Worm (Caenorhabditis elegans): ENCODE measurements around the gene xpb-1.

DNA sequence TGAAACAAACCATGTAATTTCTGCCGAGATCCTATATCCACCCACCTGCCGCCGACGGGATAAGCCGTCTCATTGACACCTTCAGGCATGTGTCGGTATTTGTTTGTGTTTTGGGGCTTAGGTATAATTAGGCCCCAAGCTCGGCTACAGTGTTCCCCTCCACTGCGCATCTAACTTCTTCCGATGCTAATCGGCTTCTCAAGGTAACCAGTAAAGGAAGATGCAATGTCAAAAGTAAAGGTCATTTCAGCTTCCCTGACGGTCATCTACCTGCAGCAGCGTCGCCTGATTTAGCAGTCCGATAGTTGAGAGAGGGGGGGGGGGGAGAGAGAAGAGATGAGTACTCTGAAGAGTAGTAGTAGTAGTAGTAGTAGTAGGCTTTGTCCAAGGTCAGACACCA is 31.8 kb downstream of the xpb-1 start:
- TF ChIP-seq ama-1 (optimal IDR thresholded peaks at IDR 0.05) (no peak), sea-1 (GFP tag; conservative IDR thresholded peaks at IDR 0.05) (no peak)
